Fruit fly (Drosophila melanogaster) whole organism, wandering third instar larva: Measurements from ENCODE around the gene sno.

ENCODE experiments used
- Abd-B ChIP-seq: fragments of >200 bp; optimal IDR thresholded peaks from 2 replicates; lab custom pipeline; 2017; ENCODE audit warnings: missing biosample characterization, missing genetic modification characterization
- CG32264 ChIP-seq: fragments of 200-800 bp; sonication (Bioruptor generic); optimal IDR thresholded peaks from 2 replicates; lab custom pipeline; 2016; ENCODE audit warnings: missing biosample characterization, missing genetic modification characterization
- CG9705 ChIP-seq: fragments of 200-800 bp; sonication (Bioruptor generic); optimal IDR thresholded peaks from 2 replicates; lab custom pipeline; 2018; ENCODE audit warnings: missing biosample characterization, mild to moderate bottlenecking, missing genetic modification characterization
- CrebA ChIP-seq: fragments of 200-800 bp; sonication (Bioruptor generic); optimal IDR thresholded peaks from 2 replicates; lab custom pipeline; 2016; ENCODE audit warnings: missing biosample characterization, mild to moderate bottlenecking, missing genetic modification characterization, borderline replicate concordance
- Dfd ChIP-seq: fragments of >200 bp; optimal IDR thresholded peaks from 2 replicates; lab custom pipeline; 2017; ENCODE audit warnings: missing biosample characterization, missing genetic modification characterization
- Dif ChIP-seq: fragments of 200-275, 200-300 bp; sonication (Bioruptor generic); optimal IDR thresholded peaks from 2 replicates; lab custom pipeline; 2018; ENCODE audit warnings: missing biosample characterization, missing genetic modification characterization; ENCODE audit not compliant: partially characterized antibody
- GATAd ChIP-seq: sonication (Bioruptor generic); optimal IDR thresholded peaks from 2 replicates; lab custom pipeline; 2016; ENCODE audit warnings: missing biosample characterization, missing genetic modification characterization
- HLH106 ChIP-seq: fragments of 200-800 bp; optimal IDR thresholded peaks from 3 replicates; lab custom pipeline; 2019; ENCODE audit warnings: missing biosample characterization, mild to moderate bottlenecking, missing genetic modification characterization, moderate library complexity
- Hnf4 ChIP-seq: fragments of 200-800 bp; sonication (Bioruptor generic); optimal IDR thresholded peaks from 2 replicates; lab custom pipeline; 2016; ENCODE audit warnings: missing biosample characterization, mild to moderate bottlenecking, missing genetic modification characterization
- Hr78 ChIP-seq: fragments of >200 bp; optimal IDR thresholded peaks from 2 replicates; lab custom pipeline; 2017; ENCODE audit warnings: missing biosample characterization, missing genetic modification characterization
- Hr83 ChIP-seq: fragments of 200-300 bp; sonication (Bioruptor generic); optimal IDR thresholded peaks from 2 replicates; lab custom pipeline; 2016; ENCODE audit warnings: missing biosample characterization, mild to moderate bottlenecking, missing genetic modification characterization, moderate library complexity; ENCODE audit not compliant: poor library complexity, severe bottlenecking
- Jra ChIP-seq: sonication (Bioruptor generic); optimal IDR thresholded peaks from 2 replicates; lab custom pipeline; 2016; ENCODE audit warnings: missing biosample characterization, missing genetic modification characterization
- Mio ChIP-seq: sonication (Bioruptor generic); optimal IDR thresholded peaks from 2 replicates; lab custom pipeline; 2016; ENCODE audit warnings: missing biosample characterization, missing genetic modification characterization
- Myc ChIP-seq: fragments of >200 bp; optimal IDR thresholded peaks from 2 replicates; lab custom pipeline; 2017
- N ChIP-seq: fragments of >200 bp; optimal IDR thresholded peaks from 2 replicates; lab custom pipeline; 2018; ENCODE audit warnings: missing biosample characterization, missing external identifiers, missing genetic modification characterization
- OdsH ChIP-seq: fragments of 200-800 bp; sonication (Bioruptor generic); optimal IDR thresholded peaks from 2 replicates; lab custom pipeline; 2016; ENCODE audit warnings: missing biosample characterization, mild to moderate bottlenecking, missing genetic modification characterization
- Rel ChIP-seq, 2 experiments: fragments of 200-800 bp; sonication (Bioruptor generic) in 1 of 2; optimal IDR thresholded peaks; 2 replicates in 1 of 2; 3 replicates in 1 of 2; lab custom pipeline; 2016 to 2019; ENCODE audit warnings: mild to moderate bottlenecking in 2 of 2, missing biosample characterization in 2 of 2, missing genetic modification characterization in 2 of 2, moderate library complexity in 1 of 2
- Sp1 ChIP-seq: fragments of 200-800 bp; sonication (Bioruptor generic); optimal IDR thresholded peaks from 3 replicates; lab custom pipeline; 2019; ENCODE audit warnings: missing biosample characterization, mild to moderate bottlenecking, missing genetic modification characterization, moderate library complexity
- Vsx2 ChIP-seq: fragments of 200-300, 225-300 bp; sonication (Bioruptor generic); optimal IDR thresholded peaks from 2 replicates; lab custom pipeline; 2018; ENCODE audit warnings: missing biosample characterization, missing genetic modification characterization; ENCODE audit not compliant: partially characterized antibody
- br ChIP-seq: fragments of 200-800 bp; sonication (Bioruptor generic); optimal IDR thresholded peaks from 2 replicates; lab custom pipeline; 2016; ENCODE audit warnings: missing biosample characterization, missing genetic modification characterization
- brk ChIP-seq: fragments of 200-800 bp; sonication (Bioruptor generic); optimal IDR thresholded peaks from 2 replicates; lab custom pipeline; 2016; ENCODE audit warnings: missing biosample characterization, mild to moderate bottlenecking, missing genetic modification characterization
- dl ChIP-seq, 2 experiments: fragments of 175-275, 200-275 bp in 1 of 2; fragments of 200-275 bp in 1 of 2; sonication (Bioruptor generic); optimal IDR thresholded peaks; lab custom pipeline; 2018; ENCODE audit warnings: mild to moderate bottlenecking in 2 of 2, missing biosample characterization in 2 of 2, missing genetic modification characterization in 2 of 2, moderate library complexity in 2 of 2; ENCODE audit not compliant: partially characterized antibody in 2 of 2, insufficient read depth in 1 of 2
- dmrt93B ChIP-seq: fragments of 200-800 bp; sonication (Bioruptor generic); optimal IDR thresholded peaks from 2 replicates; lab custom pipeline; 2018; ENCODE audit warnings: missing biosample characterization, mild to moderate bottlenecking, missing genetic modification characterization
- dsf ChIP-seq: sonication (Bioruptor generic); optimal IDR thresholded peaks from 2 replicates; lab custom pipeline; 2016; ENCODE audit warnings: missing biosample characterization, missing genetic modification characterization, borderline replicate concordance
- ey ChIP-seq: fragments of 200-800 bp; sonication (Bioruptor generic); optimal IDR thresholded peaks from 2 replicates; lab custom pipeline; 2016; ENCODE audit warnings: missing biosample characterization, missing genetic modification characterization
- foxo ChIP-seq, 2 experiments: fragments of 200-800 bp; sonication (Bioruptor generic); optimal IDR thresholded peaks; 2 replicates in 1 of 2; 3 replicates in 1 of 2; lab custom pipeline; 2016 to 2017; ENCODE audit warnings: missing biosample characterization in 2 of 2, missing genetic modification characterization in 2 of 2
- fru ChIP-seq: fragments of 200-800 bp; sonication (Bioruptor generic); optimal IDR thresholded peaks from 3 replicates; lab custom pipeline; 2016; ENCODE audit warnings: missing biosample characterization, mild to moderate bottlenecking, missing genetic modification characterization
- h ChIP-seq: fragments of 200-800 bp; sonication (Bioruptor generic); optimal IDR thresholded peaks from 3 replicates; lab custom pipeline; 2016; ENCODE audit warnings: missing biosample characterization, mild to moderate bottlenecking, missing genetic modification characterization
- jim ChIP-seq: fragments of 175-275, 200-325 bp; sonication (Bioruptor generic); optimal IDR thresholded peaks from 2 replicates; lab custom pipeline; 2016; ENCODE audit warnings: missing biosample characterization, mild to moderate bottlenecking, missing genetic modification characterization
- lola ChIP-seq: fragments of >200 bp; optimal IDR thresholded peaks from 2 replicates; lab custom pipeline; 2017; ENCODE audit warnings: missing biosample characterization, missing genetic modification characterization
- pan ChIP-seq: fragments of >200 bp; optimal IDR thresholded peaks from 2 replicates; lab custom pipeline; 2017
- psq ChIP-seq: fragments of 200-800 bp; sonication (Bioruptor generic); optimal IDR thresholded peaks from 3 replicates; lab custom pipeline; 2017; ENCODE audit warnings: missing biosample characterization, mild to moderate bottlenecking, missing genetic modification characterization, moderate library complexity
- rgr ChIP-seq: fragments of 200-800 bp; sonication (Bioruptor generic); optimal IDR thresholded peaks from 3 replicates; lab custom pipeline; 2016; ENCODE audit warnings: missing biosample characterization, mild to moderate bottlenecking, missing genetic modification characterization
- sage ChIP-seq: fragments of 200-800 bp; sonication (Bioruptor generic); optimal IDR thresholded peaks from 2 replicates; lab custom pipeline; 2016; ENCODE audit warnings: missing biosample characterization, mild to moderate bottlenecking, missing genetic modification characterization
- sv ChIP-seq: fragments of 200-800 bp; sonication (Bioruptor generic); optimal IDR thresholded peaks from 3 replicates; lab custom pipeline; 2016; ENCODE audit warnings: missing biosample characterization, missing genetic modification characterization
- tai ChIP-seq: sonication (Bioruptor generic); optimal IDR thresholded peaks from 2 replicates; lab custom pipeline; 2016; ENCODE audit warnings: missing biosample characterization, missing genetic modification characterization
- usp ChIP-seq: fragments of >200 bp; optimal IDR thresholded peaks from 2 replicates; lab custom pipeline; 2017; ENCODE audit warnings: missing biosample characterization, missing genetic modification characterization
- woc ChIP-seq: sonication (Bioruptor generic); optimal IDR thresholded peaks from 2 replicates; lab custom pipeline; 2016; ENCODE audit warnings: missing biosample characterization, mild to moderate bottlenecking, missing genetic modification characterization

Gene sno

DNA sequence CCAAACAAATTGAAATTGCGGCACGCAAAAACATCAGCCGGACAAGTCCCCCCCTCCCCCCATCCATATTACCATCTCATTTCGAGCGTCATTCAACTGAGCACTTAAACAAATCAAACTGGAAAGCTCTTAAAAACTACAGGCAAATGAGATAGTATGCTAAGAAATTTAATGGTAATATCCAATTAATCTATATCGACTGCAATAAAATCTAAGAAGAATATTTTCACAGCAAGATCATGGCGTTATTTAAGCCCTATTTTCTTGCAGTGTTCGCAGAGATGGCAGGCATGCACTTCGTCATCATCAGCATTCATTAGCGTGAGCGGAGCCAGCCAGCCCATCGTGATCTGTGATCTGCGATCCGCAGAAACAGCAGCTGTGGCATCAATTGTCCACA, 33.0 kb upstream of the sno start (continued):
- no peak for TF ChIP-seq sv (GFP tag; lab: Kevin White, UChicago)
- TF ChIP-seq lola (GFP tag; lab: Kevin White, UChicago): no peak
- TF ChIP-seq, all 38 proteins: peak for 15

dm6 chrX:13243726-13244323, 32.4 kb upstream of the sno start:
- TF ChIP-seq Hnf4 (GFP tag; lab: Kevin White, UChicago): no peak
- TF ChIP-seq woc (GFP tag; lab: Kevin White, UChicago): no peak
- no peak for TF ChIP-seq Vsx2 (GFP tag; lab: Kevin White, UChicago)
- TF ChIP-seq usp: no peak
- no peak for TF ChIP-seq tai (GFP tag; lab: Kevin White, UChicago)
- no peak for TF ChIP-seq Mio (GFP tag; lab: Kevin White, UChicago)
- no peak for TF ChIP-seq sv (GFP tag; lab: Kevin White, UChicago)
- TF ChIP-seq Jra (GFP tag; lab: Kevin White, UChicago): no peak
- no peak for TF ChIP-seq lola (GFP tag; lab: Kevin White, UChicago)
- TF ChIP-seq ey (GFP tag; lab: Kevin White, UChicago): no peak
- TF ChIP-seq Hr78 (GFP tag; lab: Kevin White, UChicago): no peak
- TF ChIP-seq CG32264: no peak
- TF ChIP-seq br (GFP tag; lab: Kevin White, UChicago): no peak
- no peak for TF ChIP-seq HLH106 (tag; lab: Kevin White, UChicago)
- no peak for TF ChIP-seq fru (GFP tag; lab: Kevin White, UChicago)

DNA sequence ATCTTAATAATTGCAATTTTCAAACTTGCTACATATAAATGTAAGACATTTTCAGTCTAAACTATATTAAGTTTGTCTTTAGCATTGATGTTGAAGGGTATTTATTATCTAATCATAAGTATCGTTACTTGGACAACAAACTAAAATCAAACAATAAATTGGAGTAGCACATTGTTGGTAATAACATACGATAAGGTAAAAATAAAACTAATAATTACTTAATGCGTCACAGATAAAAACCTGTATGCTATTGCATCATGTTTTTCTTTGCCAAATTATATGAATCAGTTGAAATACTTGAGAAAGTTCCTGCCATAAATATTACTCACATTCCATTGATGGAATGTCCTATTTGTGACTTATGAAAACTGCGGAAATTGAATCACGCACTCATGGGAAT, 29.3 kb upstream of the sno start:
- TF ChIP-seq CG9705 (GFP tag; lab: Kevin White, UChicago) (no peak), Sp1 (GFP tag; lab: Kevin White, UChicago) (no peak), HLH106 (tag; lab: Kevin White, UChicago) (no peak), Abd-B (GFP tag; lab: Kevin White, UChicago) (no peak), CG32264 (no peak), woc (GFP tag; lab: Kevin White, UChicago) (peak; percentile 20), foxo (GFP tag; optimal IDR thresholded peaks at IDR 0.05; lab: Kevin White, UChicago) (no peak)

dm6 chrX:13238294-13238917, 26.9 kb upstream of the sno start:
- TF ChIP-seq foxo (GFP tag; optimal IDR thresholded peaks at IDR 0.05; lab: Kevin White, UChicago) (peak in 1 of 2 experiments; percentile 49), Jra (GFP tag; lab: Kevin White, UChicago) (no peak), Sp1 (GFP tag; lab: Kevin White, UChicago) (peak; percentile 60), tai (GFP tag; lab: Kevin White, UChicago) (peak; percentile 1), CrebA (GFP tag; lab: Kevin White, UChicago) (no peak), N (no peak), Hnf4 (GFP tag; lab: Kevin White, UChicago) (no peak), dl (GFP tag; optimal IDR thresholded peaks at IDR 0.05; lab: Kevin White, UChicago; ENCODE audit: insufficient read depth in 1 of 2, partially characterized antibody in 2 of 2) (no peak), rgr (GFP tag; lab: Kevin White, UChicago) (peak; percentile 56), CG32264 (no peak), CG9705 (GFP tag; lab: Kevin White, UChicago) (no peak), brk (GFP tag; lab: Kevin White, UChicago) (no peak), dsf (GFP tag; lab: Kevin White, UChicago) (no peak), jim (GFP tag; lab: Kevin White, UChicago) (no peak), sv (GFP tag; lab: Kevin White, UChicago) (no peak), Rel (GFP tag; optimal IDR thresholded peaks at IDR 0.05; lab: Kevin White, UChicago) (no peak), Rel (tag; optimal IDR thresholded peaks at IDR 0.05; lab: Kevin White, UChicago) (no peak), Myc (lab: Kevin White, UChicago) (no peak), h (GFP tag; lab: Kevin White, UChicago) (peak; percentile 59), Mio (GFP tag; lab: Kevin White, UChicago) (no peak), sage (GFP tag; lab: Kevin White, UChicago) (no peak), dmrt93B (GFP tag; lab: Kevin White, UChicago) (no peak), OdsH (GFP tag; lab: Kevin White, UChicago) (no peak), Hr83 (no peak), Dfd (peak; percentile 99), fru (GFP tag; lab: Kevin White, UChicago) (peak; percentile 40), Hr78 (GFP tag; lab: Kevin White, UChicago) (no peak), lola (GFP tag; lab: Kevin White, UChicago) (no peak), GATAd (no peak), Vsx2 (GFP tag; lab: Kevin White, UChicago) (no peak), woc (GFP tag; lab: Kevin White, UChicago) (no peak), ey (GFP tag; lab: Kevin White, UChicago) (peak; percentile 48), pan (no peak), HLH106 (tag; lab: Kevin White, UChicago) (peak; percentile 58), usp (no peak), psq (GFP tag; lab: Kevin White, UChicago) (peak; percentile 19), Abd-B (GFP tag; lab: Kevin White, UChicago) (no peak), br (GFP tag; lab: Kevin White, UChicago) (peak; percentile 2), Dif (no peak)
